Worm (Caenorhabditis elegans) whole organism, L4/young adult: ENCODE results near the gene dsl-7.

Experiments used
- W03F9.2 ChIP-seq: fragments of 150-350 bp; optimal IDR thresholded peaks from 2 replicates; lab custom pipeline; 2014; ENCODE audit warnings: missing biosample characterization, missing genetic modification characterization
- dao-5 ChIP-seq: sonication (generic microtip); optimal IDR thresholded peaks from 2 replicates; lab custom pipeline; 2016; ENCODE audit warnings: missing genotype, missing genetic modification characterization, moderate library complexity, missing compliant biosample characterization
- him-1 ChIP-seq: sonication (generic microtip); optimal IDR thresholded peaks from 2 replicates; lab custom pipeline; 2016; ENCODE audit warnings: missing genotype, missing genetic modification reagents, missing genetic modification characterization, missing compliant biosample characterization

ce11 chrV:12999559-12999958 is 6.6 kb downstream of the dsl-7 start, which contains the start of gene far-4:
- TF ChIP-seq him-1 (tag; lab: Kevin White, UChicago) (no peak), W03F9.2 (tag; lab: Kevin White, UChicago) (no peak), dao-5 (tag; lab: Kevin White, UChicago) (no peak)
